Fruit fly (Drosophila melanogaster): ENCODE results near the gene Myb.
A peak's percentile ranks its signal among the peaks of the same experiment; 100 is the strongest.

The Myb gene

dm6 chrX:15859869-15860268, 2.2 kb upstream of the Myb start, which contains the start of gene Gbeta13F:
Gene Gbeta13F (plus strand): TSS chrX:15860115.
- TF ChIP-seq Hr83 (GFP tag; optimal IDR thresholded peaks at IDR 0.05; ENCODE audit: poor library complexity, severe bottlenecking) (peak; percentile 20), Mio (GFP tag; optimal IDR thresholded peaks at IDR 0.05) (no peak), HLH106 (tag; optimal IDR thresholded peaks at IDR 0.05) (peak; percentile 19), N (GFP tag; optimal IDR thresholded peaks at IDR 0.05) (no peak), rgr (GFP tag; optimal IDR thresholded peaks at IDR 0.05) (no peak), Jra (GFP tag; optimal IDR thresholded peaks at IDR 0.05) (no peak)

- TF ChIP-seq Vsx2 (GFP tag; optimal IDR thresholded peaks at IDR 0.05; ENCODE audit: partially characterized antibody) (no peak), Mio (GFP tag; optimal IDR thresholded peaks at IDR 0.05) (no peak), foxo (GFP tag; optimal IDR thresholded peaks at IDR 0.05) (no peak), Sp1 (GFP tag; optimal IDR thresholded peaks at IDR 0.05) (no peak), HLH106 (tag; optimal IDR thresholded peaks at IDR 0.05) (no peak), br (GFP tag; optimal IDR thresholded peaks at IDR 0.05) (no peak), Myc (optimal IDR thresholded peaks at IDR 0.05) (no peak), Abd-B (GFP tag; optimal IDR thresholded peaks at IDR 0.05) (no peak), dl (GFP tag; optimal IDR thresholded peaks at IDR 0.05; ENCODE audit: insufficient read depth in 1 of 2, partially characterized antibody in 2 of 2) (no peak), sage (GFP tag; optimal IDR thresholded peaks at IDR 0.05) (no peak), rgr (GFP tag; optimal IDR thresholded peaks at IDR 0.05) (no peak), Rel (GFP tag; optimal IDR thresholded peaks at IDR 0.05) (no peak), Rel (tag; optimal IDR thresholded peaks at IDR 0.05) (no peak), fru (GFP tag; optimal IDR thresholded peaks at IDR 0.05) (no peak), N (GFP tag; optimal IDR thresholded peaks at IDR 0.05) (no peak), usp (GFP tag; optimal IDR thresholded peaks at IDR 0.05) (no peak)
Measured at dm6 chrX:15859387-15859786, 1.8 kb upstream of the Myb start, which contains the start of gene AlkB. Gene AlkB (minus strand): TSS chrX:15859487.

dm6 chrX:15852815-15853542, 4.6 kb downstream of the Myb start, which contains the start of the genes UBL3 and CG15914:
Gene UBL3 (minus strand): TSS chrX:15853175.
Gene CG15914 (plus strand): TSS chrX:15853421.
- TF ChIP-seq dmrt93B (GFP tag; optimal IDR thresholded peaks at IDR 0.05) (no peak), Hr78 (GFP tag; optimal IDR thresholded peaks at IDR 0.05) (no peak), sage (GFP tag; optimal IDR thresholded peaks at IDR 0.05) (no peak), Rel (GFP tag; optimal IDR thresholded peaks at IDR 0.05) (no peak), Rel (tag; optimal IDR thresholded peaks at IDR 0.05) (peak; percentile 60), Jra (GFP tag; optimal IDR thresholded peaks at IDR 0.05) (peak; percentile 6), CG9705 (GFP tag; optimal IDR thresholded peaks at IDR 0.05) (no peak), lola (GFP tag; optimal IDR thresholded peaks at IDR 0.05) (no peak), Dfd (GFP tag; optimal IDR thresholded peaks at IDR 0.05) (no peak), usp (GFP tag; optimal IDR thresholded peaks at IDR 0.05) (no peak), Sp1 (GFP tag; optimal IDR thresholded peaks at IDR 0.05) (peak; percentile 32), h (GFP tag; optimal IDR thresholded peaks at IDR 0.05) (peak; percentile 51), Myc (optimal IDR thresholded peaks at IDR 0.05) (no peak), foxo (GFP tag; optimal IDR thresholded peaks at IDR 0.05) (peak in 1 of 2 experiments; percentile 40), brk (GFP tag; optimal IDR thresholded peaks at IDR 0.05) (no peak), Abd-B (GFP tag; optimal IDR thresholded peaks at IDR 0.05) (no peak), CG32264 (GFP tag; optimal IDR thresholded peaks at IDR 0.05) (no peak), dl (GFP tag; optimal IDR thresholded peaks at IDR 0.05; ENCODE audit: insufficient read depth in 1 of 2, partially characterized antibody in 2 of 2) (no peak), Vsx2 (GFP tag; optimal IDR thresholded peaks at IDR 0.05; ENCODE audit: partially characterized antibody) (no peak), Dif (GFP tag; optimal IDR thresholded peaks at IDR 0.05; ENCODE audit: partially characterized antibody) (no peak), br (GFP tag; optimal IDR thresholded peaks at IDR 0.05) (no peak), sv (GFP tag; optimal IDR thresholded peaks at IDR 0.05) (no peak), Mio (GFP tag; optimal IDR thresholded peaks at IDR 0.05) (no peak), Hr83 (GFP tag; optimal IDR thresholded peaks at IDR 0.05; ENCODE audit: poor library complexity, severe bottlenecking) (no peak), N (GFP tag; optimal IDR thresholded peaks at IDR 0.05) (no peak), pan (optimal IDR thresholded peaks at IDR 0.05) (no peak), fru (GFP tag; optimal IDR thresholded peaks at IDR 0.05) (peak; percentile 22), rgr (GFP tag; optimal IDR thresholded peaks at IDR 0.05) (peak; percentile 35), CrebA (GFP tag; optimal IDR thresholded peaks at IDR 0.05; ENCODE audit: borderline replicate concordance) (no peak), OdsH (GFP tag; optimal IDR thresholded peaks at IDR 0.05) (peak; percentile 18), tai (GFP tag; optimal IDR thresholded peaks at IDR 0.05) (no peak), ey (GFP tag; optimal IDR thresholded peaks at IDR 0.05) (no peak), psq (GFP tag; optimal IDR thresholded peaks at IDR 0.05) (no peak), jim (GFP tag; optimal IDR thresholded peaks at IDR 0.05) (no peak), HLH106 (tag; optimal IDR thresholded peaks at IDR 0.05) (peak; percentile 36), Hnf4 (GFP tag; optimal IDR thresholded peaks at IDR 0.05) (no peak), dsf (GFP tag; optimal IDR thresholded peaks at IDR 0.05; ENCODE audit: borderline replicate concordance) (no peak), woc (GFP tag; optimal IDR thresholded peaks at IDR 0.05) (peak; percentile 18), GATAd (GFP tag; optimal IDR thresholded peaks at IDR 0.05) (no peak)

Measured in whole organism, wandering third instar larva.